Worm (Caenorhabditis elegans) whole organism, L1 larva: ENCODE results near the gene fbxb-91.

Experiments
- aly-2 ChIP-seq: fragments of 150-350 bp; optimal IDR thresholded peaks from 2 replicates; lab custom pipeline; 2014; ENCODE audit warnings: missing biosample characterization, missing genetic modification characterization
- ces-1 ChIP-seq: fragments of 150-350 bp; optimal IDR thresholded peaks from 2 replicates; lab custom pipeline; 2014; ENCODE audit warnings: missing biosample characterization, missing genetic modification reagents, missing genetic modification characterization
- fkh-8 ChIP-seq: sonication (generic microtip); optimal IDR thresholded peaks from 2 replicates; lab custom pipeline; 2016; ENCODE audit warnings: mild to moderate bottlenecking, missing genetic modification characterization, missing compliant biosample characterization
- lin-13 ChIP-seq: fragments of 150-350 bp; optimal IDR thresholded peaks from 2 replicates; lab custom pipeline; 2014; ENCODE audit warnings: missing biosample characterization, missing genetic modification reagents, missing genetic modification characterization
- lin-39 ChIP-seq: fragments of 150-350 bp; optimal IDR thresholded peaks from 2 replicates; lab custom pipeline; 2014; ENCODE audit warnings: missing biosample characterization, missing genetic modification reagents, missing genetic modification characterization
- lsy-2 ChIP-seq, 2 experiments: fragments of 150-350 bp; optimal IDR thresholded peaks; 2 replicates each; lab custom pipeline; 2014; ENCODE audit warnings: missing biosample characterization in 2 of 2, missing genetic modification characterization in 2 of 2
- nhr-237 ChIP-seq: fragments of 150-350 bp; optimal IDR thresholded peaks from 2 replicates; lab custom pipeline; 2014; ENCODE audit warnings: missing biosample characterization, missing genetic modification characterization
- nhr-28 ChIP-seq: fragments of 150-350 bp; optimal IDR thresholded peaks from 2 replicates; lab custom pipeline; 2014; ENCODE audit warnings: missing biosample characterization, missing genetic modification characterization
- nhr-85 ChIP-seq: sonication (generic microtip); peaks from one replicate; lab custom pipeline; 2016; ENCODE audit warnings: missing genetic modification characterization, inconsistent platforms, missing compliant biosample characterization
- pag-3 ChIP-seq: sonication (generic microtip); optimal IDR thresholded peaks from 2 replicates; lab custom pipeline; 2017; ENCODE audit warnings: missing genetic modification characterization, mild to moderate bottlenecking, missing compliant biosample characterization, antibody characterized with exemption, borderline replicate concordance; ENCODE audit not compliant: insufficient read depth
- pqm-1 ChIP-seq: sonication (generic microtip); optimal IDR thresholded peaks from 3 replicates; lab custom pipeline; 2017; ENCODE audit warnings: missing biosample characterization, missing genetic modification characterization
- snpc-4 ChIP-seq: fragments of 150-350 bp; optimal IDR thresholded peaks from 2 replicates; lab custom pipeline; 2014; ENCODE audit warnings: missing biosample characterization, missing genetic modification characterization
- unc-86 ChIP-seq: sonication (generic microtip); optimal IDR thresholded peaks from 2 replicates; lab custom pipeline; 2016; ENCODE audit warnings: missing genetic modification characterization, missing compliant biosample characterization
- zag-1 ChIP-seq: fragments of 150-350 bp; optimal IDR thresholded peaks from 2 replicates; lab custom pipeline; 2014; ENCODE audit warnings: missing biosample characterization, missing genetic modification characterization

ce11 chrII:3787151-3787550 is 36.6 kb upstream of the fbxb-91 start, which contains the start of gene T24E12.13:
- TF ChIP-seq pag-3 (no peak), lin-13 (GFP tag; lab: Kevin White, UChicago) (no peak), lsy-2 (tag; optimal IDR thresholded peaks at IDR 0.05; lab: Kevin White, UChicago) (no peak), snpc-4 (tag; lab: Kevin White, UChicago) (no peak), nhr-237 (no peak), fkh-8 (no peak), nhr-28 (tag; lab: Kevin White, UChicago) (no peak), ces-1 (GFP tag; lab: Kevin White, UChicago) (no peak), unc-86 (tag; lab: Kevin White, UChicago) (no peak), nhr-85 (no peak), pqm-1 (tag; lab: Kevin White, UChicago) (no peak), lin-39 (tag; lab: Kevin White, UChicago) (no peak), aly-2 (no peak), zag-1 (tag; lab: Kevin White, UChicago) (no peak)
